Worm (Caenorhabditis elegans) whole organism, L1 larva: ENCODE data around the gene K09A11.1.

ENCODE experiments used
- C34B4.2 ChIP-seq: sonication (generic microtip); optimal IDR thresholded peaks from 2 replicates; lab custom pipeline; 2017; ENCODE audit warnings: mild to moderate bottlenecking, missing genetic modification characterization, missing compliant biosample characterization
- F16B12.6 ChIP-seq: fragments of 150-350 bp; optimal IDR thresholded peaks from 2 replicates; lab custom pipeline; 2014; ENCODE audit warnings: missing biosample characterization, missing genetic modification characterization
- aha-1 ChIP-seq: fragments of 150-350 bp; optimal IDR thresholded peaks from 2 replicates; lab custom pipeline; 2014; ENCODE audit warnings: missing biosample characterization, missing genetic modification characterization
- blmp-1 ChIP-seq: fragments of 150-350 bp; optimal IDR thresholded peaks from 2 replicates; lab custom pipeline; 2014; ENCODE audit warnings: missing biosample characterization, missing genetic modification characterization
- ceh-8 ChIP-seq: fragments of 200-800 bp; sonication (Bioruptor generic); optimal IDR thresholded peaks from 2 replicates; lab custom pipeline; 2018; ENCODE audit warnings: mild to moderate bottlenecking, missing genetic modification characterization, moderate library complexity, missing compliant biosample characterization
- ceh-82 ChIP-seq, 3 experiments: fragments of 150-350 bp in 1 of 3; sonication (generic microtip) in 2 of 3; optimal IDR thresholded peaks; 2 replicates each; lab custom pipeline; 2014 to 2017; ENCODE audit warnings: missing biosample characterization in 3 of 3, missing genetic modification characterization in 3 of 3
- ceh-88 ChIP-seq: fragments of 200-800 bp; sonication (Bioruptor generic); IDR thresholded peaks from 2 replicates; pipeline ENCODE4 v1.3.6; 2022; ENCODE audit warnings: missing genetic modification characterization, missing compliant biosample characterization
- ceh-90 ChIP-seq: sonication (generic microtip); optimal IDR thresholded peaks from 2 replicates; lab custom pipeline; 2016; ENCODE audit warnings: missing genetic modification characterization, missing compliant biosample characterization
- ces-1 ChIP-seq: fragments of 150-350 bp; optimal IDR thresholded peaks from 2 replicates; lab custom pipeline; 2014; ENCODE audit warnings: missing biosample characterization, missing genetic modification reagents, missing genetic modification characterization
- efl-1 ChIP-seq, 4 experiments: fragments of 150-350 bp; optimal IDR thresholded peaks in 3 of 4; peaks in 1 of 4; 1 replicate in 1 of 4; 2 replicates in 3 of 4; lab custom pipeline; 2014; ENCODE audit warnings: missing biosample characterization in 2 of 4, missing genetic modification characterization in 2 of 4, missing genetic modification reagents in 2 of 4
- efl-3 ChIP-seq: fragments of 200-800 bp; sonication (Bioruptor generic); optimal IDR thresholded peaks from 2 replicates; lab custom pipeline; 2018; ENCODE audit warnings: mild to moderate bottlenecking, missing genetic modification characterization, missing compliant biosample characterization
- elt-2 ChIP-seq: sonication (generic microtip); optimal IDR thresholded peaks from 2 replicates; lab custom pipeline; 2016; ENCODE audit warnings: missing genetic modification characterization, mild to moderate bottlenecking, inconsistent platforms, missing compliant biosample characterization, missing genetic modification reagents
- elt-3 ChIP-seq, 6 experiments: fragments of 150-350 bp in 1 of 6; sonication (generic microtip); optimal IDR thresholded peaks; 2 replicates each; lab custom pipeline; 2017 to 2018; ENCODE audit warnings: missing biosample characterization in 6 of 6, missing genetic modification characterization in 6 of 6, inconsistent platforms in 1 of 6
- fkh-10 ChIP-seq: sonication (generic microtip); optimal IDR thresholded peaks from 2 replicates; lab custom pipeline; 2017; ENCODE audit warnings: missing biosample characterization, missing genetic modification reagents, missing genetic modification characterization
- fkh-8 ChIP-seq: sonication (generic microtip); optimal IDR thresholded peaks from 2 replicates; lab custom pipeline; 2016; ENCODE audit warnings: mild to moderate bottlenecking, missing genetic modification characterization, missing compliant biosample characterization
- fos-1 ChIP-seq: fragments of 150-350 bp; optimal IDR thresholded peaks from 2 replicates; lab custom pipeline; 2014; ENCODE audit warnings: missing biosample characterization, missing genetic modification characterization
- hlh-17 ChIP-seq: fragments of 200-800 bp; sonication (Bioruptor generic); optimal IDR thresholded peaks from 2 replicates; lab custom pipeline; 2018; ENCODE audit warnings: missing genetic modification characterization, mild to moderate bottlenecking, missing compliant biosample characterization, moderate library complexity, borderline replicate concordance
- isw-1 ChIP-seq: fragments of 200-800 bp; sonication (Bioruptor generic); IDR thresholded peaks from 2 replicates; pipeline ENCODE4 v1.3.6; 2022; ENCODE audit warnings: missing genetic modification characterization, missing compliant biosample characterization
- jun-1 ChIP-seq: fragments of 150-350 bp; optimal IDR thresholded peaks from 2 replicates; lab custom pipeline; 2014; ENCODE audit warnings: missing biosample characterization, missing genetic modification reagents, missing genetic modification characterization
- lin-14 ChIP-seq: fragments of 200-800 bp; sonication (Bioruptor generic); optimal IDR thresholded peaks from 2 replicates; lab custom pipeline; 2018; ENCODE audit warnings: mild to moderate bottlenecking, missing genetic modification characterization, moderate library complexity, missing compliant biosample characterization
- lsy-2 ChIP-seq, 2 experiments: fragments of 150-350 bp; optimal IDR thresholded peaks; 2 replicates each; lab custom pipeline; 2014; ENCODE audit warnings: missing biosample characterization in 2 of 2, missing genetic modification characterization in 2 of 2
- mab-9 ChIP-seq: fragments of 200-800 bp; sonication (Bioruptor generic); IDR thresholded peaks from 2 replicates; pipeline ENCODE4 v1.3.6; 2022; ENCODE audit warnings: missing genetic modification reagents, missing genetic modification characterization, missing compliant biosample characterization
- mdl-1 ChIP-seq, 2 experiments: fragments of 150-350 bp; optimal IDR thresholded peaks; 2 replicates each; lab custom pipeline; 2014 to 2017; ENCODE audit warnings: missing biosample characterization in 2 of 2, missing genetic modification characterization in 2 of 2, inconsistent platforms in 1 of 2
- mef-2 ChIP-seq: fragments of 150-350 bp; optimal IDR thresholded peaks from 2 replicates; lab custom pipeline; 2014; ENCODE audit warnings: missing biosample characterization, missing genetic modification characterization
- nhr-19 ChIP-seq: fragments of 200-800 bp; sonication (Bioruptor generic); conservative IDR thresholded peaks from 2 replicates; pipeline ENCODE4 v1.3.6; 2022; ENCODE audit warnings: missing genetic modification characterization, missing compliant biosample characterization
- nhr-20 ChIP-seq: sonication (generic microtip); optimal IDR thresholded peaks from 2 replicates; lab custom pipeline; 2016; ENCODE audit warnings: mild to moderate bottlenecking, missing genetic modification characterization, missing compliant biosample characterization
- nhr-237 ChIP-seq: fragments of 150-350 bp; optimal IDR thresholded peaks from 2 replicates; lab custom pipeline; 2014; ENCODE audit warnings: missing biosample characterization, missing genetic modification characterization
- nhr-47 ChIP-seq: sonication (generic microtip); optimal IDR thresholded peaks from 2 replicates; lab custom pipeline; 2016; ENCODE audit warnings: mild to moderate bottlenecking, missing genetic modification characterization, moderate library complexity, missing compliant biosample characterization
- nhr-71 ChIP-seq: sonication (generic microtip); optimal IDR thresholded peaks from 2 replicates; lab custom pipeline; 2016; ENCODE audit warnings: mild to moderate bottlenecking, missing genetic modification characterization, moderate library complexity, missing compliant biosample characterization
- nhr-76 ChIP-seq: sonication (generic microtip); optimal IDR thresholded peaks from 2 replicates; lab custom pipeline; 2017; ENCODE audit warnings: missing biosample characterization, missing genetic modification characterization
- nhr-77 ChIP-seq: fragments of 150-350 bp; optimal IDR thresholded peaks from 2 replicates; lab custom pipeline; 2014; ENCODE audit warnings: missing biosample characterization, missing genetic modification characterization
- nhr-84 ChIP-seq: sonication (generic microtip); optimal IDR thresholded peaks from 2 replicates; lab custom pipeline; 2017; ENCODE audit warnings: missing biosample characterization, missing genetic modification characterization
- nhr-85 ChIP-seq: sonication (generic microtip); peaks from one replicate; lab custom pipeline; 2016; ENCODE audit warnings: missing genetic modification characterization, inconsistent platforms, missing compliant biosample characterization
- nhr-90 ChIP-seq: sonication (generic microtip); optimal IDR thresholded peaks from 2 replicates; lab custom pipeline; 2016; ENCODE audit warnings: mild to moderate bottlenecking, missing genetic modification characterization, missing compliant biosample characterization; ENCODE audit not compliant: poor library complexity
- pqm-1 ChIP-seq: sonication (generic microtip); optimal IDR thresholded peaks from 3 replicates; lab custom pipeline; 2017; ENCODE audit warnings: missing biosample characterization, missing genetic modification characterization
- rnt-1 ChIP-seq: sonication (generic microtip); optimal IDR thresholded peaks from 2 replicates; lab custom pipeline; 2016; ENCODE audit warnings: mild to moderate bottlenecking, missing genetic modification characterization, moderate library complexity, missing compliant biosample characterization
- skn-1 ChIP-seq: fragments of 150-350 bp; optimal IDR thresholded peaks from 2 replicates; lab custom pipeline; 2014; ENCODE audit warnings: missing biosample characterization, missing genetic modification characterization
- snpc-4 ChIP-seq: fragments of 150-350 bp; optimal IDR thresholded peaks from 2 replicates; lab custom pipeline; 2014; ENCODE audit warnings: missing biosample characterization, missing genetic modification characterization
- sptf-1 ChIP-seq: fragments of 150-350 bp; optimal IDR thresholded peaks from 2 replicates; lab custom pipeline; 2014; ENCODE audit warnings: missing biosample characterization, missing genetic modification characterization
- sup-37 ChIP-seq: fragments of 200-800 bp; sonication (Bioruptor generic); optimal IDR thresholded peaks from 2 replicates; lab custom pipeline; 2018; ENCODE audit warnings: mild to moderate bottlenecking, missing genetic modification characterization, missing compliant biosample characterization
- tbx-2 ChIP-seq: sonication (generic microtip); optimal IDR thresholded peaks from 2 replicates; lab custom pipeline; 2016; ENCODE audit warnings: missing genetic modification characterization, missing compliant biosample characterization
- tlp-1 ChIP-seq: fragments of 150-350 bp; optimal IDR thresholded peaks from 2 replicates; lab custom pipeline; 2014; ENCODE audit warnings: missing biosample characterization, missing genetic modification characterization
- unc-130 ChIP-seq: fragments of 150-350 bp; optimal IDR thresholded peaks from 2 replicates; lab custom pipeline; 2017; ENCODE audit warnings: missing biosample characterization, missing genetic modification characterization, inconsistent platforms
- unc-30 ChIP-seq: sonication (generic microtip); optimal IDR thresholded peaks from 2 replicates; lab custom pipeline; 2017; ENCODE audit warnings: missing biosample characterization, missing genetic modification characterization
- unc-98 ChIP-seq: fragments of 200-800 bp; sonication (Bioruptor generic); IDR thresholded peaks from 2 replicates; pipeline ENCODE4 v1.3.6; 2022; ENCODE audit warnings: missing genetic modification characterization, missing compliant biosample characterization
- vab-15 ChIP-seq: sonication (generic microtip); optimal IDR thresholded peaks from 2 replicates; lab custom pipeline; 2017; ENCODE audit warnings: missing genotype, mild to moderate bottlenecking, missing genetic modification characterization, missing compliant biosample characterization
- zip-4 ChIP-seq: fragments of 200-800 bp; sonication (Bioruptor generic); optimal IDR thresholded peaks from 2 replicates; lab custom pipeline; 2018; ENCODE audit warnings: mild to moderate bottlenecking, missing genetic modification characterization, moderate library complexity, missing compliant biosample characterization
- ztf-11 ChIP-seq, 2 experiments: sonication (generic microtip); optimal IDR thresholded peaks; 2 replicates each; lab custom pipeline; 2016 to 2017; ENCODE audit warnings: missing genetic modification characterization in 2 of 2, missing biosample characterization in 1 of 2, missing compliant biosample characterization in 1 of 2

The K09A11.1 gene

ce11 chrX:13245090-13245489, 17.2 kb upstream of the K09A11.1 start, which contains the start of gene hpl-1:
hpl-1 (plus strand) TSS chrX:13245390.
- TF ChIP-seq zip-4 (GFP tag; lab: Kevin White, UChicago) = no peak
- TF ChIP-seq pqm-1 = no peak
- TF ChIP-seq ces-1 (GFP tag; lab: Kevin White, UChicago) = no peak
- no peak for TF ChIP-seq nhr-20 (tag; lab: Kevin White, UChicago)
- TF ChIP-seq ztf-11 (tag; optimal IDR thresholded peaks at IDR 0.05; lab: Kevin White, UChicago) = no peak
- TF ChIP-seq efl-1 (optimal IDR thresholded peaks at IDR 0.05; lab: Kevin White, UChicago) = no peak
- TF ChIP-seq efl-1 (GFP tag; optimal IDR thresholded peaks at IDR 0.05 in 1 of 2; lab: Kevin White, UChicago) = no peak
- TF ChIP-seq nhr-47 = no peak
- no peak for TF ChIP-seq unc-130 (tag; lab: Kevin White, UChicago)
- TF ChIP-seq skn-1 = no peak

ce11 chrX:13246668-13247358, 15.5 kb upstream of the K09A11.1 start:
- TF ChIP-seq sptf-1 (tag; lab: Kevin White, UChicago) = no peak
- no peak for TF ChIP-seq fos-1 (tag; lab: Kevin White, UChicago)
- TF ChIP-seq aha-1 (tag; lab: Kevin White, UChicago) = no peak
- TF ChIP-seq fkh-8 (tag; lab: Kevin White, UChicago) = no peak
- no peak for TF ChIP-seq nhr-84 (tag; lab: Kevin White, UChicago)
- no peak for TF ChIP-seq tbx-2 (tag; lab: Kevin White, UChicago)
- TF ChIP-seq F16B12.6 (tag; lab: Kevin White, UChicago) = no peak
- no peak for TF ChIP-seq nhr-77
- TF ChIP-seq elt-3 (tag; optimal IDR thresholded peaks at IDR 0.05; lab: Kevin White, UChicago) = peak in 2 of 6 experiments; percentile 7 to 24
- peak in 1 of 2 experiments; percentile 61 for TF ChIP-seq lsy-2 (tag; optimal IDR thresholded peaks at IDR 0.05; lab: Kevin White, UChicago)
- TF ChIP-seq blmp-1 (tag; lab: Kevin White, UChicago) = peak; percentile 64
- no peak for TF ChIP-seq ces-1 (GFP tag; lab: Kevin White, UChicago)
- TF ChIP-seq ztf-11 (tag; optimal IDR thresholded peaks at IDR 0.05; lab: Kevin White, UChicago) = no peak
- no peak for TF ChIP-seq mab-9
- TF ChIP-seq C34B4.2 = no peak
- no peak for TF ChIP-seq fkh-10
- TF ChIP-seq isw-1 (GFP tag; lab: Robert Waterston, UW) = no peak
- no peak for TF ChIP-seq unc-30
- TF ChIP-seq nhr-71 (tag; lab: Kevin White, UChicago) = peak; percentile 49
- TF ChIP-seq tlp-1 (tag; lab: Kevin White, UChicago) = no peak
- peak; percentile 0 for TF ChIP-seq elt-2 (tag; lab: Kevin White, UChicago)
- no peak for TF ChIP-seq ceh-82 (tag; optimal IDR thresholded peaks at IDR 0.05; lab: Kevin White, UChicago)
- peak; percentile 46 for TF ChIP-seq lin-14 (GFP tag; lab: Kevin White, UChicago)
- TF ChIP-seq nhr-19 = peak; percentile 32; the same call in 1 of the 2 replicates
- TF ChIP-seq skn-1 = no peak
- TF ChIP-seq mef-2 (tag; lab: Kevin White, UChicago) = no peak
- TF ChIP-seq efl-3 (GFP tag; lab: Kevin White, UChicago) = no peak
- TF ChIP-seq ceh-90 = no peak
- peak; percentile 82 for TF ChIP-seq nhr-20 (tag; lab: Kevin White, UChicago)
- TF ChIP-seq zip-4 (GFP tag; lab: Kevin White, UChicago) = no peak
- peak; percentile 86 for TF ChIP-seq nhr-85 (tag; lab: Kevin White, UChicago)
- TF ChIP-seq unc-98 (GFP tag; lab: Robert Waterston, UW) = no peak
- no peak for TF ChIP-seq rnt-1 (tag; lab: Kevin White, UChicago)
- TF ChIP-seq pqm-1 = no peak
- TF ChIP-seq jun-1 (tag; lab: Kevin White, UChicago) = no peak
- peak; percentile 41 for TF ChIP-seq nhr-90 (tag; lab: Kevin White, UChicago)
- TF ChIP-seq snpc-4 (tag; lab: Kevin White, UChicago) = no peak
- TF ChIP-seq hlh-17 (GFP tag; lab: Kevin White, UChicago) = no peak
- no peak for TF ChIP-seq efl-1 (optimal IDR thresholded peaks at IDR 0.05; lab: Kevin White, UChicago)
- TF ChIP-seq efl-1 (GFP tag; optimal IDR thresholded peaks at IDR 0.05 in 1 of 2; lab: Kevin White, UChicago) = no peak
- TF ChIP-seq vab-15 (tag; lab: Kevin White, UChicago) = no peak
- TF ChIP-seq sup-37 (GFP tag; lab: Kevin White, UChicago) = no peak
- TF ChIP-seq ceh-8 (GFP tag; lab: Kevin White, UChicago) = no peak
- no peak for TF ChIP-seq ceh-88
- TF ChIP-seq nhr-237 = no peak
- TF ChIP-seq mdl-1 (tag; optimal IDR thresholded peaks at IDR 0.05; lab: Kevin White, UChicago) = peak in 1 of 2 experiments; percentile 51
- no peak for TF ChIP-seq nhr-76 (tag; lab: Kevin White, UChicago)
